Worm (Caenorhabditis elegans) whole organism, mixed stage, embryonic: ENCODE results near the gene F54E2.1.

Source experiments
- ham-2 ChIP-seq: fragments of 200-800 bp; sonication (Bioruptor generic); optimal IDR thresholded peaks from 2 replicates; lab custom pipeline; 2018; ENCODE audit warnings: mild to moderate bottlenecking, missing genetic modification characterization, missing compliant biosample characterization
- lin-32 ChIP-seq: fragments of 200-800 bp; sonication (Bioruptor generic); optimal IDR thresholded peaks from 2 replicates; lab custom pipeline; 2018; ENCODE audit warnings: mild to moderate bottlenecking, missing genetic modification characterization, missing compliant biosample characterization
- nhr-12 ChIP-seq: fragments of 150-350 bp; optimal IDR thresholded peaks from 2 replicates; lab custom pipeline; 2014; ENCODE audit warnings: missing biosample characterization, missing genetic modification characterization
- tbx-8 ChIP-seq: fragments of 200-800 bp; sonication (Bioruptor generic); optimal IDR thresholded peaks from 2 replicates; lab custom pipeline; 2018; ENCODE audit warnings: mild to moderate bottlenecking, missing genetic modification characterization, moderate library complexity, missing compliant biosample characterization
- unc-62 ChIP-seq: fragments of 150-350 bp; optimal IDR thresholded peaks from 2 replicates; lab custom pipeline; 2014; ENCODE audit warnings: missing biosample characterization, missing genetic modification reagents, missing genetic modification characterization

- no peak for TF ChIP-seq nhr-12 (tag; lab: Kevin White, UChicago)
- TF ChIP-seq ham-2 (GFP tag; lab: Kevin White, UChicago): no peak
- TF ChIP-seq tbx-8 (GFP tag; lab: Kevin White, UChicago): no peak
- no peak for TF ChIP-seq lin-32 (GFP tag; lab: Kevin White, UChicago)
- no peak for TF ChIP-seq unc-62 (GFP tag; lab: Kevin White, UChicago)
Observed at ce11 chrV:2807760-2808159, 2.4 kb upstream of the F54E2.1 start, which contains the start of gene ketn-1.
